Fruit fly (Drosophila melanogaster) whole organism, embryonic: ENCODE measurements around the gene Sfp38D.

Source experiments
- Antp ChIP-seq: fragments of 200-800 bp; sonication (Bioruptor generic); optimal IDR thresholded peaks from 3 replicates; lab custom pipeline; 2016; ENCODE audit warnings: missing biosample characterization, missing genetic modification characterization
- Atf6 ChIP-seq: fragments of 200-800 bp; sonication (Bioruptor generic); IDR thresholded peaks from 2 replicates; pipeline ENCODE4 v1.3.6; 2022; ENCODE audit warnings: missing biosample characterization, missing genetic modification characterization
- Bteb2 ChIP-seq: fragments of 200-800 bp; sonication (Bioruptor generic); optimal IDR thresholded peaks from 2 replicates; lab custom pipeline; 2016; ENCODE audit warnings: missing biosample characterization, missing genetic modification characterization
- CG10147 ChIP-seq: fragments of 200-800 bp; sonication (Bioruptor generic); optimal IDR thresholded peaks from 2 replicates; lab custom pipeline; 2019; ENCODE audit warnings: missing biosample characterization, mild to moderate bottlenecking, missing genetic modification characterization, moderate library complexity
- CG10366 ChIP-seq: fragments of 200-800 bp; sonication (Bioruptor generic); IDR thresholded peaks from 2 replicates; pipeline ENCODE4 v1.3.6; 2022; ENCODE audit warnings: missing biosample characterization, missing genetic modification characterization
- CG11504 ChIP-seq: fragments of 200-800 bp; sonication (Bioruptor generic); optimal IDR thresholded peaks from 3 replicates; lab custom pipeline; 2019; ENCODE audit warnings: missing biosample characterization, mild to moderate bottlenecking, missing genetic modification characterization, moderate library complexity
- CG12391 ChIP-seq: fragments of 200-800 bp; sonication (Bioruptor generic); optimal IDR thresholded peaks from 3 replicates; lab custom pipeline; 2018; ENCODE audit warnings: missing biosample characterization, mild to moderate bottlenecking, missing genetic modification characterization, moderate library complexity
- CG12942 ChIP-seq: fragments of 200-800 bp; sonication (Bioruptor generic); optimal IDR thresholded peaks from 3 replicates; lab custom pipeline; 2016; ENCODE audit warnings: missing biosample characterization, missing genetic modification characterization
- CG13123 ChIP-seq: fragments of 200-800 bp; sonication (Bioruptor generic); optimal IDR thresholded peaks from 2 replicates; lab custom pipeline; 2016; ENCODE audit warnings: missing biosample characterization, missing genetic modification characterization
- CG13624 ChIP-seq: fragments of 200-800 bp; sonication (Bioruptor generic); optimal IDR thresholded peaks from 2 replicates; lab custom pipeline; 2016; ENCODE audit warnings: missing biosample characterization, missing genetic modification characterization
- CG14441 ChIP-seq: fragments of 200-800 bp; sonication (Bioruptor generic); IDR thresholded peaks from 2 replicates; pipeline ENCODE4 v1.3.6; 2022; ENCODE audit warnings: missing biosample characterization, missing genetic modification characterization
- CG1602 ChIP-seq: fragments of 200-800 bp; sonication (Bioruptor generic); optimal IDR thresholded peaks from 3 replicates; lab custom pipeline; 2016; ENCODE audit warnings: missing biosample characterization, missing genetic modification characterization
- CG17802 ChIP-seq: fragments of 200-800 bp; sonication (Bioruptor generic); optimal IDR thresholded peaks from 2 replicates; lab custom pipeline; 2018; ENCODE audit warnings: missing biosample characterization, mild to moderate bottlenecking, missing genetic modification characterization, moderate library complexity
- CG18599 ChIP-seq: fragments of 200-800 bp; sonication (Bioruptor generic); optimal IDR thresholded peaks from 3 replicates; lab custom pipeline; 2017; ENCODE audit warnings: missing biosample characterization, missing genetic modification characterization, mild to moderate bottlenecking, moderate library complexity, missing genetic modification reagents
- CG2129 ChIP-seq: fragments of 200-800 bp; sonication (Bioruptor generic); IDR thresholded peaks from 2 replicates; pipeline ENCODE4 v1.3.6; 2022; ENCODE audit warnings: missing biosample characterization, missing genetic modification characterization; ENCODE audit not compliant: partially characterized antibody
- CG34224 ChIP-seq: fragments of 200-800 bp; sonication (Bioruptor generic); IDR thresholded peaks from 3 replicates; pipeline ENCODE4 v1.3.6; 2022; ENCODE audit warnings: missing biosample characterization, missing genetic modification characterization; ENCODE audit not compliant: partially characterized antibody
- CG4328 ChIP-seq: fragments of 200-800 bp; sonication (Bioruptor generic); optimal IDR thresholded peaks from 3 replicates; lab custom pipeline; 2017; ENCODE audit warnings: missing biosample characterization, missing genetic modification reagents, missing genetic modification characterization
- CG4854 ChIP-seq: fragments of 200-800 bp; sonication (Bioruptor generic); optimal IDR thresholded peaks from 2 replicates; lab custom pipeline; 2016; ENCODE audit warnings: missing biosample characterization, missing genetic modification characterization, inconsistent platforms
- CG6791 ChIP-seq: fragments of 200-800 bp; sonication (Bioruptor generic); IDR thresholded peaks from 3 replicates; pipeline ENCODE4 v1.3.6; 2022; ENCODE audit warnings: missing biosample characterization, missing genetic modification characterization; ENCODE audit not compliant: partially characterized antibody
- CG7745 ChIP-seq: fragments of 200-800 bp; sonication (Bioruptor generic); optimal IDR thresholded peaks from 2 replicates; lab custom pipeline; 2018; ENCODE audit warnings: missing biosample characterization, mild to moderate bottlenecking, missing genetic modification characterization, moderate library complexity
- CG9609 ChIP-seq: fragments of 200-800 bp; sonication (Bioruptor generic); optimal IDR thresholded peaks from 3 replicates; lab custom pipeline; 2016; ENCODE audit warnings: missing biosample characterization, missing genetic modification characterization
- CrebB ChIP-seq: fragments of 200-800 bp; sonication (Bioruptor generic); optimal IDR thresholded peaks from 3 replicates; lab custom pipeline; 2018; ENCODE audit warnings: missing biosample characterization, mild to moderate bottlenecking, missing genetic modification characterization
- Dip3 ChIP-seq: fragments of 200-800 bp; sonication (Bioruptor generic); optimal IDR thresholded peaks from 3 replicates; lab custom pipeline; 2016; ENCODE audit warnings: missing biosample characterization, missing genetic modification characterization
- Gsc ChIP-seq: fragments of 200-800 bp; sonication (Bioruptor generic); IDR thresholded peaks from 2 replicates; pipeline ENCODE4 v1.3.6; 2022; ENCODE audit warnings: missing biosample characterization, missing genetic modification characterization
- Gug ChIP-seq: fragments of 200-800 bp; sonication (Bioruptor generic); IDR thresholded peaks from 4 replicates; pipeline ENCODE4 v1.3.6; 2022; ENCODE audit warnings: missing biosample characterization, missing genetic modification characterization
- Max ChIP-seq: fragments of 200-800 bp; sonication (Bioruptor generic); optimal IDR thresholded peaks from 2 replicates; lab custom pipeline; 2016; ENCODE audit warnings: missing biosample characterization, mild to moderate bottlenecking, missing genetic modification characterization
- Myb ChIP-seq: fragments of 200-800 bp; sonication (Bioruptor generic); optimal IDR thresholded peaks from 2 replicates; lab custom pipeline; 2016; ENCODE audit warnings: missing biosample characterization, missing genetic modification characterization
- NK7.1 ChIP-seq: fragments of 200-800 bp; sonication (Bioruptor generic); optimal IDR thresholded peaks from 3 replicates; lab custom pipeline; 2016; ENCODE audit warnings: missing biosample characterization, missing genetic modification characterization
- Optix ChIP-seq: fragments of 200-800 bp; sonication (Bioruptor generic); IDR thresholded peaks from 3 replicates; pipeline ENCODE4 v1.3.6; 2022; ENCODE audit warnings: missing biosample characterization, missing genetic modification characterization
- Rx ChIP-seq: fragments of 200-800 bp; sonication (Bioruptor generic); IDR thresholded peaks from 2 replicates; pipeline ENCODE4 v1.3.6; 2022; ENCODE audit warnings: missing biosample characterization, missing genetic modification characterization
- Six4 ChIP-seq: fragments of 200-800 bp; sonication (Bioruptor generic); optimal IDR thresholded peaks from 2 replicates; lab custom pipeline; 2016; ENCODE audit warnings: missing biosample characterization, missing genetic modification characterization
- YL-1 ChIP-seq: fragments of 200-800 bp; sonication (Bioruptor generic); optimal IDR thresholded peaks from 3 replicates; lab custom pipeline; 2017; ENCODE audit warnings: missing biosample characterization, mild to moderate bottlenecking, missing genetic modification characterization
- cato ChIP-seq: fragments of 200-800 bp; sonication (Bioruptor generic); optimal IDR thresholded peaks from 2 replicates; lab custom pipeline; 2016; ENCODE audit warnings: missing biosample characterization, missing genetic modification characterization, borderline replicate concordance
- dm ChIP-seq: fragments of 200-800 bp; sonication (Bioruptor generic); optimal IDR thresholded peaks from 3 replicates; lab custom pipeline; 2016; ENCODE audit warnings: missing biosample characterization, missing genetic modification characterization
- eve ChIP-seq, 2 experiments: fragments of >200 bp; optimal IDR thresholded peaks; 2 replicates each; lab custom pipeline; 2017; ENCODE audit warnings: missing biosample characterization in 2 of 2, missing genetic modification characterization in 2 of 2
- gcm2 ChIP-seq: fragments of 200-800 bp; sonication (Bioruptor generic); optimal IDR thresholded peaks from 2 replicates; lab custom pipeline; 2016; ENCODE audit warnings: missing biosample characterization, missing genetic modification characterization
- grn ChIP-seq: fragments of 200-800 bp; sonication (Bioruptor generic); optimal IDR thresholded peaks from 3 replicates; lab custom pipeline; 2017; ENCODE audit warnings: missing biosample characterization, missing genetic modification characterization
- ham ChIP-seq: fragments of 200-800 bp; sonication (Bioruptor generic); IDR thresholded peaks from 2 replicates; pipeline ENCODE4 v1.3.6; 2022; ENCODE audit warnings: missing biosample characterization, missing genetic modification characterization
- her ChIP-seq: fragments of 200-800 bp; sonication (Bioruptor generic); optimal IDR thresholded peaks from 2 replicates; lab custom pipeline; 2016; ENCODE audit warnings: missing biosample characterization, missing genetic modification characterization
- insv ChIP-seq, 2 experiments: fragments of 200-800 bp; sonication (Bioruptor generic); optimal IDR thresholded peaks; 3 replicates each; lab custom pipeline; 2016 to 2018; ENCODE audit warnings: missing biosample characterization in 2 of 2, missing genetic modification characterization in 2 of 2
- lilli ChIP-seq: fragments of 200-800 bp; sonication (Bioruptor generic); optimal IDR thresholded peaks from 3 replicates; lab custom pipeline; 2016; ENCODE audit warnings: missing biosample characterization, missing genetic modification characterization
- oc ChIP-seq: fragments of 200-800 bp; sonication (Bioruptor generic); optimal IDR thresholded peaks from 2 replicates; lab custom pipeline; 2018; ENCODE audit warnings: missing biosample characterization, mild to moderate bottlenecking, missing genetic modification characterization, moderate library complexity
- otp ChIP-seq: fragments of 200-800 bp; sonication (Bioruptor generic); IDR thresholded peaks from 3 replicates; pipeline ENCODE4, ENCODE4 v1.3.6; 2022; ENCODE audit warnings: missing biosample characterization, missing genetic modification characterization
- peb ChIP-seq: fragments of 200-800 bp; sonication (Bioruptor generic); IDR thresholded peaks from 2 replicates; pipeline ENCODE4 v1.3.6; 2022; ENCODE audit warnings: missing biosample characterization, missing genetic modification characterization
- pita ChIP-seq: fragments of 200-800 bp; sonication (Bioruptor generic); optimal IDR thresholded peaks from 2 replicates; lab custom pipeline; 2017; ENCODE audit warnings: missing biosample characterization, mild to moderate bottlenecking, missing genetic modification characterization
- pnt ChIP-seq: fragments of 200-800 bp; sonication (Bioruptor generic); optimal IDR thresholded peaks from 3 replicates; lab custom pipeline; 2016; ENCODE audit warnings: missing biosample characterization, missing genetic modification characterization
- psq ChIP-seq: fragments of 200-800 bp; sonication (Bioruptor generic); optimal IDR thresholded peaks from 2 replicates; lab custom pipeline; 2017; ENCODE audit warnings: missing biosample characterization, missing genetic modification characterization
- scrt ChIP-seq: fragments of 200-800 bp; sonication (Bioruptor generic); optimal IDR thresholded peaks from 2 replicates; lab custom pipeline; 2018; ENCODE audit warnings: missing biosample characterization, mild to moderate bottlenecking, missing genetic modification characterization, moderate library complexity
- slbo ChIP-seq: fragments of 200-800 bp; sonication (Bioruptor generic); IDR thresholded peaks from 2 replicates; pipeline ENCODE4 v1.3.6; 2022; ENCODE audit warnings: missing biosample characterization, missing genetic modification characterization
- toy ChIP-seq: fragments of 200-800 bp; sonication (Bioruptor generic); IDR thresholded peaks from 2 replicates; pipeline ENCODE4 v1.3.6; 2022; ENCODE audit warnings: missing biosample characterization, missing genetic modification characterization
- twi ChIP-seq: fragments of 200-800 bp; optimal IDR thresholded peaks from 2 replicates; lab custom pipeline; 2019; ENCODE audit warnings: missing biosample characterization, mild to moderate bottlenecking, missing genetic modification characterization, moderate library complexity

Sfp38D gene

dm6 chr2L:20656110-20656509, 15.4 kb downstream of the Sfp38D start, which contains the start of the genes brun and CG2614 (continued):
- TF ChIP-seq Rx (GFP tag; lab: Robert Waterston, UW): no peak
- TF ChIP-seq grn (GFP tag; lab: Kevin White, UChicago): peak; percentile 85
- TF ChIP-seq YL-1 (GFP tag; lab: Kevin White, UChicago): peak; percentile 85
- peak; percentile 16 for TF ChIP-seq CrebB
- TF ChIP-seq ham (GFP tag; lab: Robert Waterston, UW): no peak
- peak; percentile 87 for TF ChIP-seq CG2129 (GFP tag; lab: Robert Waterston, UW)
- peak; percentile 69 for TF ChIP-seq CG12942 (GFP tag; lab: Kevin White, UChicago)
- TF ChIP-seq CG12391: peak; percentile 82
- TF ChIP-seq CG10147 (GFP tag; lab: Kevin White, UChicago): no peak
- TF ChIP-seq CG18599 (GFP tag; lab: Kevin White, UChicago): no peak
- TF ChIP-seq CG1602 (GFP tag; lab: Kevin White, UChicago): peak; percentile 77
- TF ChIP-seq slbo: peak; percentile 90
- TF ChIP-seq her (GFP tag; lab: Kevin White, UChicago): peak; percentile 5
- peak; percentile 26; the same call in 1 of the 2 replicates for TF ChIP-seq peb
- no peak for TF ChIP-seq twi (tag; lab: Kevin White, UChicago)
- TF ChIP-seq Max (GFP tag; lab: Kevin White, UChicago): peak; percentile 88
- TF ChIP-seq pnt (GFP tag; lab: Kevin White, UChicago): peak; percentile 72
- TF ChIP-seq CG13624 (GFP tag; lab: Kevin White, UChicago): peak; percentile 69
- TF ChIP-seq Gug (GFP tag; lab: Robert Waterston, UW): peak; percentile 78; the same call in 3 of the 4 replicates
- peak; percentile 86 for TF ChIP-seq lilli
- peak; percentile 73 for TF ChIP-seq Bteb2 (GFP tag; lab: Kevin White, UChicago)
- TF ChIP-seq CG34224 (GFP tag; lab: Robert Waterston, UW): peak; percentile 91
- TF ChIP-seq NK7.1 (GFP tag; lab: Kevin White, UChicago): no peak
- TF ChIP-seq CG11504 (tag; lab: Kevin White, UChicago): no peak
- TF ChIP-seq Myb (GFP tag; lab: Kevin White, UChicago): peak; percentile 52
- peak; percentile 74 for TF ChIP-seq CG14441 (GFP tag; lab: Robert Waterston, UW)
- TF ChIP-seq otp (GFP tag; lab: Robert Waterston, UW): peak; percentile 18; the same call in 1 of the 3 replicates
- TF ChIP-seq eve (GFP tag; optimal IDR thresholded peaks at IDR 0.05; lab: Kevin White, UChicago): no peak
- peak in 1 of 2 experiments; percentile 81 for TF ChIP-seq insv (GFP tag; optimal IDR thresholded peaks at IDR 0.05; lab: Kevin White, UChicago)
- TF ChIP-seq CG17802: no peak
- no peak for TF ChIP-seq toy
- no peak for TF ChIP-seq oc
- TF ChIP-seq CG4328 (GFP tag; lab: Kevin White, UChicago): peak; percentile 24
- peak; percentile 79 for TF ChIP-seq Dip3
- TF ChIP-seq pita (GFP tag; lab: Kevin White, UChicago): no peak
- TF ChIP-seq CG4854 (GFP tag; lab: Kevin White, UChicago): peak; percentile 58
- TF ChIP-seq Atf6 (GFP tag; lab: Robert Waterston, UW): peak; percentile 74
- TF ChIP-seq Gsc: no peak
- TF ChIP-seq cato (GFP tag; lab: Kevin White, UChicago): peak; percentile 39
- peak; percentile 80 for TF ChIP-seq CG10366 (GFP tag; lab: Robert Waterston, UW)
- TF ChIP-seq CG9609 (GFP tag; lab: Kevin White, UChicago): peak; percentile 63
- peak; percentile 69 for TF ChIP-seq scrt (GFP tag; lab: Kevin White, UChicago)
- TF ChIP-seq psq (GFP tag; lab: Kevin White, UChicago): peak; percentile 11
- TF ChIP-seq Six4: peak; percentile 1
- TF ChIP-seq Antp: peak; percentile 71
- peak; percentile 79 for TF ChIP-seq dm (GFP tag; lab: Kevin White, UChicago)
- peak; percentile 32 for TF ChIP-seq gcm2
- peak; percentile 55; the same call in 2 of the 3 replicates for TF ChIP-seq Optix (GFP tag; lab: Robert Waterston, UW)
- TF ChIP-seq CG6791 (GFP tag; lab: Robert Waterston, UW): peak; percentile 78
- TF ChIP-seq CG13123 (GFP tag; lab: Kevin White, UChicago): peak; percentile 59
- TF ChIP-seq CG7745: no peak
